Fruit fly (Drosophila melanogaster): Measurements from ENCODE around the gene gskt.

Gene gskt

dm6 chr3R:31325055-31325454 lies 47.2 kb upstream of the gskt start (continued):
- TF ChIP-seq CG32532 (GFP tag; IDR thresholded peaks at IDR 0.05) (peak; percentile 78), CG10431 (GFP tag; optimal IDR thresholded peaks at IDR 0.05) (no peak), CG13287 (GFP tag; IDR thresholded peaks at IDR 0.05; ENCODE audit: partially characterized antibody) (no peak), tna (GFP tag; IDR thresholded peaks at IDR 0.05; ENCODE audit: partially characterized antibody) (no peak), dpn (GFP tag; optimal IDR thresholded peaks at IDR 0.05) (peak; percentile 19 to 63), Fer2 (tag; optimal IDR thresholded peaks at IDR 0.05) (peak; percentile 16), CG11560 (tag; IDR thresholded peaks at IDR 0.05) (peak; percentile 38; the same call in 2 of the 3 replicates), BtbVII (GFP tag; optimal IDR thresholded peaks at IDR 0.05) (peak; percentile 53), dati (GFP tag; IDR thresholded peaks at IDR 0.05) (0 out of 2 replicates have a peak, but pooled peaks have one; percentile 44), sqz (GFP tag; optimal IDR thresholded peaks at IDR 0.05) (peak; percentile 69), D (optimal IDR thresholded peaks at IDR 0.05) (no peak), D (GFP tag; optimal IDR thresholded peaks at IDR 0.05) (peak; percentile 71), CG17328 (GFP tag; IDR thresholded peaks at IDR 0.05) (peak; percentile 78), hb (GFP tag; IDR thresholded peaks at IDR 0.05; ENCODE audit: partially characterized antibody) (no peak), en (GFP tag; optimal IDR thresholded peaks at IDR 0.05) (no peak), ken (GFP tag; IDR thresholded peaks at IDR 0.05) (peak; percentile 78; the same call in 2 of the 3 replicates), Vsx1 (GFP tag; optimal IDR thresholded peaks at IDR 0.05) (peak; percentile 47), CG34422 (GFP tag; IDR thresholded peaks at IDR 0.05) (peak; percentile 67; the same call in 1 of the 3 replicates), HLH3B (GFP tag; IDR thresholded peaks at IDR 0.05) (peak; percentile 80), az2 (GFP tag; optimal IDR thresholded peaks at IDR 0.05) (peak; percentile 74), CG6689 (GFP tag; IDR thresholded peaks at IDR 0.05) (peak; percentile 83), nerfin-2 (GFP tag; IDR thresholded peaks at IDR 0.05; ENCODE audit: partially characterized antibody) (no peak), CG7357 (GFP tag; IDR thresholded peaks at IDR 0.05) (peak; percentile 51; the same call in 1 of the 3 replicates), CG15269 (tag; optimal IDR thresholded peaks at IDR 0.05) (peak; percentile 69), CG17612 (GFP tag; IDR thresholded peaks at IDR 0.05) (no peak), gsb-n (tag; optimal IDR thresholded peaks at IDR 0.05) (peak; percentile 25), Dip3 (GFP tag; optimal IDR thresholded peaks at IDR 0.05) (no peak), row (GFP tag; IDR thresholded peaks at IDR 0.05) (peak; percentile 80), CG10654 (GFP tag; optimal IDR thresholded peaks at IDR 0.05) (peak; percentile 73), ab (GFP tag; optimal IDR thresholded peaks at IDR 0.05) (no peak), Antp (GFP tag; optimal IDR thresholded peaks at IDR 0.05) (no peak), CG15601 (tag; optimal IDR thresholded peaks at IDR 0.05) (peak; percentile 53), CoRest (tag; optimal IDR thresholded peaks at IDR 0.05) (peak; percentile 64), CG43689 (GFP tag; IDR thresholded peaks at IDR 0.05) (no peak), CG6765 (GFP tag; optimal IDR thresholded peaks at IDR 0.05) (peak; percentile 58), E2f1 (GFP tag; IDR thresholded peaks at IDR 0.05) (peak; percentile 67), HmgD (GFP tag; optimal IDR thresholded peaks at IDR 0.05) (no peak), CG9817 (tag; optimal IDR thresholded peaks at IDR 0.05) (peak; percentile 46), trh (GFP tag; optimal IDR thresholded peaks at IDR 0.05) (no peak), CG6813 (GFP tag; optimal IDR thresholded peaks at IDR 0.05) (peak; percentile 53), CG14050 (GFP tag; IDR thresholded peaks at IDR 0.05) (peak; percentile 58; the same call in 2 of the 3 replicates), CG7745 (tag; optimal IDR thresholded peaks at IDR 0.05) (no peak), CG18599 (GFP tag; optimal IDR thresholded peaks at IDR 0.05) (peak; percentile 86), lilli (GFP tag; optimal IDR thresholded peaks at IDR 0.05) (peak; percentile 37), NC2β (GFP tag; optimal IDR thresholded peaks at IDR 0.05) (no peak), Atf-2 (GFP tag; optimal IDR thresholded peaks at IDR 0.05) (no peak), tap (tag; optimal IDR thresholded peaks at IDR 0.05) (peak; percentile 82), CG11398 (GFP tag; optimal IDR thresholded peaks at IDR 0.05) (no peak), Hey (tag; optimal IDR thresholded peaks at IDR 0.05) (no peak), lab (GFP tag; optimal IDR thresholded peaks at IDR 0.05) (peak; percentile 86), ro (GFP tag; IDR thresholded peaks at IDR 0.05) (peak; percentile 51; the same call in 1 of the 2 replicates)
